Worm (Caenorhabditis elegans) whole organism, L2 larva: ENCODE measurements around the gene Y62H9A.1.

ENCODE experiments used
- R02D3.7 ChIP-seq: fragments of 150-350 bp; optimal IDR thresholded peaks from 2 replicates; lab custom pipeline; 2014; ENCODE audit warnings: missing biosample characterization, missing genetic modification characterization
- ceh-82 ChIP-seq: fragments of 150-350 bp; optimal IDR thresholded peaks from 2 replicates; lab custom pipeline; 2014; ENCODE audit warnings: missing biosample characterization, missing genetic modification characterization
- egl-27 ChIP-seq: sonication (generic microtip); optimal IDR thresholded peaks from 3 replicates; lab custom pipeline; 2017; ENCODE audit warnings: missing biosample characterization, missing genetic modification reagents, missing genetic modification characterization
- lin-39 ChIP-seq: fragments of 150-350 bp; optimal IDR thresholded peaks from 2 replicates; lab custom pipeline; 2014; ENCODE audit warnings: missing biosample characterization, missing genetic modification reagents, missing genetic modification characterization
- nhr-11 ChIP-seq: fragments of 150-350 bp; optimal IDR thresholded peaks from 2 replicates; lab custom pipeline; 2014; ENCODE audit warnings: missing biosample characterization, missing genetic modification characterization
- nhr-237 ChIP-seq: fragments of 150-350 bp; optimal IDR thresholded peaks from 2 replicates; lab custom pipeline; 2014; ENCODE audit warnings: missing biosample characterization, missing genetic modification characterization
- sem-4 ChIP-seq: fragments of 150-350 bp; optimal IDR thresholded peaks from 2 replicates; lab custom pipeline; 2014; ENCODE audit warnings: missing biosample characterization, missing genetic modification reagents, missing genetic modification characterization
- snpc-4 ChIP-seq: fragments of 150-350 bp; optimal IDR thresholded peaks from 2 replicates; lab custom pipeline; 2014; ENCODE audit warnings: missing biosample characterization, missing genetic modification characterization
- unc-62 ChIP-seq: fragments of 150-350 bp; optimal IDR thresholded peaks from 2 replicates; lab custom pipeline; 2014; ENCODE audit warnings: missing biosample characterization, missing genetic modification reagents, missing genetic modification characterization

DNA sequence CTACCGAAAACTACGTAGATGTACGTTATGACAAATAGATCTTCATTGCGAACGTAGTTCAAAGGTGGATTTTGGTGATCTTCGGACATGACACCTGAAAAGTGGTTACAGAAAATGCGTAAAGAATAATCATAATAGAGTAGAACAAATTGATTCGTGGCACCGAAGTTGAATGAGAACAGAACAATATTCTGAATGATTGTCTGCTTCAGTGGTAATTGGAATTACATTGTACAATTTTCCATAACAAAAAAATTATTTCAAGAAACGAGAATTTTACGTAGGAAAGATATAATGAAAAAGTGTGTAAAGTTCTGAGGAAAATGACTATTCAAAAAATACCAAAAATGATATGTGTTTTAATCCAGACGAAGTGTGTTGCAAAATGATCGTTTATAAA is 27.3 kb downstream of the Y62H9A.1 start, which contains the start of gene Y62H9A.10:
- no peak for TF ChIP-seq R02D3.7
- no peak for TF ChIP-seq lin-39 (tag; lab: Kevin White, UChicago)
- TF ChIP-seq nhr-11 (tag; lab: Kevin White, UChicago) = no peak
- no peak for TF ChIP-seq sem-4 (tag; lab: Kevin White, UChicago)
- no peak for TF ChIP-seq egl-27 (tag; lab: Kevin White, UChicago)
- TF ChIP-seq ceh-82 = no peak
- no peak for TF ChIP-seq unc-62 (GFP tag; lab: Kevin White, UChicago)
- no peak for TF ChIP-seq nhr-237
- no peak for TF ChIP-seq snpc-4 (tag; lab: Kevin White, UChicago)
